Worm (Caenorhabditis elegans): Measurements from ENCODE around the gene chtb-2.

Gene chtb-2

ce11 chrIII:6499102-6499501 is 16.1 kb downstream of the chtb-2 start:
- TF ChIP-seq unc-62 (GFP tag; optimal IDR thresholded peaks at IDR 0.05 in 1 of 2): peak in 1 of 2 experiments; percentile 92
- TF ChIP-seq unc-62 (tag; optimal IDR thresholded peaks at IDR 0.05): no peak
- TF ChIP-seq snpc-1.2 (GFP tag; IDR thresholded peaks at IDR 0.05): no peak

DNA sequence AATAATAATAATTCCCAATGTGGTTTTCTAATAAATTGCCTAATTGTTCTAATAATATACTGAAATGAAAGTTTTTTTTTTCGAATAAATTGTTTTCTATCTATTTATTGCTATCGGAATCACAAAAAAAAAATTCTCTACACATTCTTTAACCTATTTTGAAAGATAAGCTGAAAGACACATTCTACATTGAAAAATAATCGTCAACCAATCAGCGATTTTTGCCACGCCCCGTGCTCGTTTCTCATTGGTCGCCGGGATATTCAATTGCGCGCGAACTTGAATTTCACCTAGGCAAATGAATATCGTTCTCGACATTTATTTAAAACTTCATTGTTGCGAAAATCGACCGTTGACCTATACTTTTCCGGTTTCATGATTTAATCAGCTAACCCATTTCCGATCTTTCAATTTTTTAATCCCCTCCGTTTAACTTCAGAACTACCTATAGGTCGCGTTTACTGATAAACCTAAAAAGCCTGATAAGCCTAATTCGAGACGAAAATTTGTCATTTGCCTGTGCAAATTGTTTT is 17.1 kb downstream of the chtb-2 start, which contains the start of gene F23F12.3:
F23F12.3 (plus strand) TSS at position 483 of the 533 bp plus-strand sequence.
- TF ChIP-seq T20F7.1 (GFP tag; optimal IDR thresholded peaks at IDR 0.05) (no peak), php-3 (GFP tag; IDR thresholded peaks at IDR 0.05) (no peak), daf-8 (GFP tag; IDR thresholded peaks at IDR 0.05) (no peak), nhr-76 (tag; optimal IDR thresholded peaks at IDR 0.05) (no peak), vab-7 (GFP tag; IDR thresholded peaks at IDR 0.05) (no peak), mep-1 (tag; optimal IDR thresholded peaks at IDR 0.05) (no peak), lim-7 (GFP tag; IDR thresholded peaks at IDR 0.05) (no peak), madf-5 (GFP tag; IDR thresholded peaks at IDR 0.05) (no peak), madf-9 (GFP tag; conservative IDR thresholded peaks at IDR 0.05) (no peak), lin-39 (tag; optimal IDR thresholded peaks at IDR 0.05) (no peak), mdl-1 (tag; optimal IDR thresholded peaks at IDR 0.05) (no peak), attf-4 (tag; optimal IDR thresholded peaks at IDR 0.05) (no peak), hmg-1.1 (GFP tag; IDR thresholded peaks at IDR 0.05) (no peak), zfp-2 (tag; optimal IDR thresholded peaks at IDR 0.05) (no peak), pqm-1 (tag; optimal IDR thresholded peaks at IDR 0.05) (peak; percentile 29), saeg-2 (GFP tag; IDR thresholded peaks at IDR 0.05) (no peak), aha-1 (tag) (peak; percentile 74), dmd-6 (GFP tag; IDR thresholded peaks at IDR 0.05) (peak; percentile 21; the same call in 1 of the 2 replicates), aly-2 (tag; optimal IDR thresholded peaks at IDR 0.05) (no peak)

DNA sequence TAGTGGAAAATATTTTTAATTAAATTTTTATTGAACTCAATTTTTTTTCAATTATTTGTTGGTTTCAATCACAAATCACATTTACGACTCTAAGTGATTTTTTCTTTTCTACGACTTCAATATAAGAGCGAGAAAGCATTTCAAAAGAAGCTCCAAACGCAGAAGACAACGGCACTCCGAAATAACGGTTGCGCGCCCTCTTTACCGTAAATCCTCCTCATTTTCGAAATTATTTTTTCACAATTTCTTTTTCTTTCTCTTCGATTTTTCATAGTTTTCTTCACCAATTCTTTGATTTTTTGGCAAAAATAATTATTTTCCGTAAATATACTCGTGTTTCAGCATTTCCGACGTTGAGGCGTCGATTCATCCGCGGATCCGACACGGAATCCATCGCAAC is 21.1 kb downstream of the chtb-2 start:
- peak; percentile 95 for TF ChIP-seq Y48G9A.11 (GFP tag; IDR thresholded peaks at IDR 0.05)

DNA sequence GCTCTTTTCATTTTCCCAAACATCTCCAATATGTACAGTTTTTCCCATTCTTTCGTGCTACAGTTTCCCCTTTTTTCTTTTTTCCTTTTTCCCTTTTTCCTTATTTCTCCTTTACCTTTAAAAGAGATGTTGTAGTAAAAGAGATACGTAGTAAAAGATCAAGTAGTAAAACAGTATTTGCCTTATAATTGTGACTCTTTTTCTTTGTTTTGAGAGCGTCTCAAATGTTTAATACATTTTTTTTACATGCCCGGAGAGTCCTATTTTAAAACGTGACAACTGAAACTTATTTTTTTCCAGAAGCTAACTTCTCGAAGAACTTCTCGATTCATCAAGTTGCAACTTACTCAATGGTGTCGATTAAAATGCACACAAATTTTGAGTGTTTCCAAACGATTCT is 24.8 kb downstream of the chtb-2 start, which contains the start of gene F23F12.12:
F23F12.12 (plus strand) TSS at position 301 of the 400 bp plus-strand sequence.
- no peak for TF ChIP-seq fkh-10 (GFP tag; optimal IDR thresholded peaks at IDR 0.05)
- TF ChIP-seq R02D3.7 (tag; optimal IDR thresholded peaks at IDR 0.05): no peak
- TF ChIP-seq hlh-30 (tag; optimal IDR thresholded peaks at IDR 0.05; ENCODE audit: insufficient read depth): no peak
- TF ChIP-seq nhr-28 (tag; optimal IDR thresholded peaks at IDR 0.05): no peak
- TF ChIP-seq set-16 (GFP tag; IDR thresholded peaks at IDR 0.05): no peak
- no peak for TF ChIP-seq Y105C5A.15 (GFP tag; IDR thresholded peaks at IDR 0.05)
- no peak for TF ChIP-seq T20F7.1 (GFP tag; optimal IDR thresholded peaks at IDR 0.05)
- TF ChIP-seq unc-130 (GFP tag; optimal IDR thresholded peaks at IDR 0.05): no peak
- no peak for TF ChIP-seq snpc-1.2 (GFP tag; IDR thresholded peaks at IDR 0.05)
- no peak for TF ChIP-seq lin-39 (tag; optimal IDR thresholded peaks at IDR 0.05)
- no peak for TF ChIP-seq zfp-3 (GFP tag; conservative IDR thresholded peaks at IDR 0.05)
- no peak for TF ChIP-seq lsy-2 (tag; optimal IDR thresholded peaks at IDR 0.05)
- no peak for TF ChIP-seq Y48G9A.11 (GFP tag; IDR thresholded peaks at IDR 0.05)
- no peak for TF ChIP-seq F37D6.2 (tag; optimal IDR thresholded peaks at IDR 0.05)
- TF ChIP-seq spr-1 (tag; optimal IDR thresholded peaks at IDR 0.05): no peak
- no peak for TF ChIP-seq spr-3 (GFP tag; optimal IDR thresholded peaks at IDR 0.05)

DNA sequence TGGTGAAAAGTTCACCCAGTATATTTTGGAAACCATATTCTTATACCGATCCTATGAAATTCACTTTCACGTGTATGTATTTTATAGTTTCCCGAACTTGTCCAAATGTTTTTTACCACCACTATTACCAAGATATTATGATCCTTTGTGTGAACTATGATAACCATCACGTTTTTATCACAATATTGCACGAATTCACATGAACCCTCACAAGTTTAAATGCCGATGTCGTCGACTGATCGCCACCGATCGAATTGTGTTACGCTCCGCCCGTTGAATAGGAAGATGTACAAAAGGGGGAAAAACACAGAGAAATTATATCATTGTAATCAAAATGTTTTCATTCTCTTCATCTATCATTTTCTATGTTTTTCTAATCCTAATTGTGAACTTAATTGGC is 25.3 kb downstream of the chtb-2 start:
- no peak for TF ChIP-seq saeg-2 (GFP tag; IDR thresholded peaks at IDR 0.05)
- TF ChIP-seq hlh-30 (tag; optimal IDR thresholded peaks at IDR 0.05; ENCODE audit: insufficient read depth): peak; percentile 48
- no peak for TF ChIP-seq nhr-77 (tag; optimal IDR thresholded peaks at IDR 0.05)
- no peak for TF ChIP-seq D1046.2 (GFP tag; IDR thresholded peaks at IDR 0.05)
- peak; percentile 77 for TF ChIP-seq nhr-28 (tag; optimal IDR thresholded peaks at IDR 0.05)
- peak; percentile 5 for TF ChIP-seq hlh-11 (tag; optimal IDR thresholded peaks at IDR 0.05)
- no peak for TF ChIP-seq dmd-8 (GFP tag; IDR thresholded peaks at IDR 0.05)
- no peak for TF ChIP-seq unc-130 (GFP tag; optimal IDR thresholded peaks at IDR 0.05)
- TF ChIP-seq mxl-3 (GFP tag; optimal IDR thresholded peaks at IDR 0.05): peak; percentile 28
- TF ChIP-seq pqm-1 (tag; optimal IDR thresholded peaks at IDR 0.05): no peak
- TF ChIP-seq hmg-1.1 (GFP tag; IDR thresholded peaks at IDR 0.05): no peak
